Fruit fly (Drosophila melanogaster) whole organism, embryonic: ENCODE data around the gene Pp1alpha-96A.

Experiments used
- Adf1 ChIP-seq: fragments of 200-800 bp; sonication (Bioruptor generic); IDR thresholded peaks from 2 replicates; pipeline ENCODE4 v1.3.6; 2022; ENCODE audit warnings: missing biosample characterization, missing genetic modification characterization
- CG10274 ChIP-seq: fragments of 200-800 bp; sonication (Bioruptor generic); optimal IDR thresholded peaks from 3 replicates; lab custom pipeline; 2017; ENCODE audit warnings: missing biosample characterization, mild to moderate bottlenecking, missing genetic modification characterization
- CG12219 ChIP-seq: fragments of 200-800 bp; sonication (Bioruptor generic); optimal IDR thresholded peaks from 3 replicates; lab custom pipeline; 2018; ENCODE audit warnings: missing biosample characterization, mild to moderate bottlenecking, missing genetic modification characterization
- CG13894 ChIP-seq: fragments of 200-800 bp; sonication (Bioruptor generic); optimal IDR thresholded peaks from 3 replicates; lab custom pipeline; 2018; ENCODE audit warnings: missing biosample characterization, mild to moderate bottlenecking, missing genetic modification characterization, moderate library complexity
- CG14441 ChIP-seq: fragments of 200-800 bp; sonication (Bioruptor generic); IDR thresholded peaks from 2 replicates; pipeline ENCODE4 v1.3.6; 2022; ENCODE audit warnings: missing biosample characterization, missing genetic modification characterization
- CG15479 ChIP-seq: fragments of 200-800 bp; sonication (Bioruptor generic); optimal IDR thresholded peaks from 3 replicates; lab custom pipeline; 2019; ENCODE audit warnings: missing biosample characterization, mild to moderate bottlenecking, missing genetic modification characterization, moderate library complexity
- CG17802 ChIP-seq: fragments of 200-800 bp; sonication (Bioruptor generic); optimal IDR thresholded peaks from 2 replicates; lab custom pipeline; 2018; ENCODE audit warnings: missing biosample characterization, mild to moderate bottlenecking, missing genetic modification characterization, moderate library complexity
- CG17829 ChIP-seq: fragments of 200-800 bp; optimal IDR thresholded peaks from 2 replicates; lab custom pipeline; 2019; ENCODE audit warnings: missing biosample characterization, mild to moderate bottlenecking, missing genetic modification characterization, moderate library complexity
- CG1792 ChIP-seq: fragments of 200-800 bp; sonication (Bioruptor generic); optimal IDR thresholded peaks from 2 replicates; lab custom pipeline; 2016; ENCODE audit warnings: missing biosample characterization, missing genetic modification characterization
- CG1832 ChIP-seq: fragments of 200-800 bp; sonication (Bioruptor generic); optimal IDR thresholded peaks from 2 replicates; lab custom pipeline; 2017; ENCODE audit warnings: missing biosample characterization, mild to moderate bottlenecking, missing genetic modification characterization, inconsistent platforms
- CG18599 ChIP-seq: fragments of 200-800 bp; sonication (Bioruptor generic); optimal IDR thresholded peaks from 3 replicates; lab custom pipeline; 2017; ENCODE audit warnings: missing biosample characterization, missing genetic modification characterization, mild to moderate bottlenecking, moderate library complexity, missing genetic modification reagents
- CG18619 ChIP-seq: fragments of 200-800 bp; sonication (Bioruptor generic); optimal IDR thresholded peaks from 3 replicates; lab custom pipeline; 2017; ENCODE audit warnings: missing biosample characterization, mild to moderate bottlenecking, missing genetic modification characterization
- CG2678 ChIP-seq: fragments of 200-800 bp; sonication (Bioruptor generic); optimal IDR thresholded peaks from 3 replicates; lab custom pipeline; 2019; ENCODE audit warnings: missing biosample characterization, mild to moderate bottlenecking, missing genetic modification characterization, moderate library complexity
- CG30020 ChIP-seq: fragments of 200-800 bp; optimal IDR thresholded peaks from 2 replicates; lab custom pipeline; 2019; ENCODE audit warnings: missing biosample characterization, mild to moderate bottlenecking, missing genetic modification characterization, moderate library complexity
- CG3163 ChIP-seq: fragments of 200-800 bp; sonication (Bioruptor generic); optimal IDR thresholded peaks from 3 replicates; lab custom pipeline; 2016; ENCODE audit warnings: missing biosample characterization, missing genetic modification characterization
- CG5953 ChIP-seq: fragments of 200-800 bp; sonication (Bioruptor generic); IDR thresholded peaks from 2 replicates; pipeline ENCODE4 v1.3.6; 2022; ENCODE audit warnings: missing biosample characterization, missing genetic modification characterization
- CG8290 ChIP-seq, 3 experiments: fragments of 200-800 bp; sonication (Bioruptor generic); optimal IDR thresholded peaks; 2 replicates each; lab custom pipeline; 2016 to 2019; ENCODE audit warnings: missing biosample characterization in 3 of 3, missing genetic modification characterization in 3 of 3, mild to moderate bottlenecking in 2 of 3, moderate library complexity in 1 of 3
- CG9817 ChIP-seq: fragments of 200-800 bp; sonication (Bioruptor generic); optimal IDR thresholded peaks from 2 replicates; lab custom pipeline; 2018; ENCODE audit warnings: missing biosample characterization, mild to moderate bottlenecking, missing genetic modification characterization, moderate library complexity
- Ets65A ChIP-seq: fragments of 200-800 bp; sonication (Bioruptor generic); peaks from one replicate; lab custom pipeline; 2016; ENCODE audit warnings: missing biosample characterization, missing genetic modification characterization
- Hand ChIP-seq: fragments of 200-800 bp; sonication (Bioruptor generic); optimal IDR thresholded peaks from 2 replicates; lab custom pipeline; 2017; ENCODE audit warnings: mild to moderate bottlenecking, missing biosample characterization, missing genetic modification reagents, missing genetic modification characterization
- Hr78 ChIP-seq, 2 experiments: fragments of 200-800 bp in 1 of 2; fragments of >200 bp in 1 of 2; sonication (Bioruptor generic) in 1 of 2; optimal IDR thresholded peaks; 2 replicates each; lab custom pipeline; 2017 to 2019; ENCODE audit warnings: missing biosample characterization in 2 of 2, missing genetic modification characterization in 2 of 2, mild to moderate bottlenecking in 1 of 2, moderate library complexity in 1 of 2
- Jarid2 ChIP-seq: fragments of 200-800 bp; sonication (Bioruptor generic); optimal IDR thresholded peaks from 3 replicates; lab custom pipeline; 2017; ENCODE audit warnings: mild to moderate bottlenecking, missing biosample characterization, missing genetic modification reagents, missing genetic modification characterization
- Med ChIP-seq: fragments of 200-800 bp; sonication (Bioruptor generic); peaks from one replicate; lab custom pipeline; 2016; ENCODE audit warnings: missing biosample characterization, missing genetic modification characterization, mild to moderate bottlenecking, inconsistent platforms, moderate library complexity
- Meics ChIP-seq: fragments of 200-800 bp; sonication (Bioruptor generic); optimal IDR thresholded peaks from 2 replicates; lab custom pipeline; 2017; ENCODE audit warnings: missing biosample characterization, mild to moderate bottlenecking, missing genetic modification characterization
- Myb ChIP-seq: fragments of 200-800 bp; sonication (Bioruptor generic); optimal IDR thresholded peaks from 2 replicates; lab custom pipeline; 2016; ENCODE audit warnings: missing biosample characterization, missing genetic modification characterization
- Pdp1 ChIP-seq, 2 experiments: fragments of 200-800 bp; sonication (Bioruptor generic); optimal IDR thresholded peaks; 3 replicates each; lab custom pipeline; 2016; ENCODE audit warnings: missing biosample characterization in 2 of 2, missing genetic modification characterization in 2 of 2, mild to moderate bottlenecking in 1 of 2, moderate library complexity in 1 of 2
- Sry-δ ChIP-seq: fragments of 200-800 bp; sonication (Bioruptor generic); optimal IDR thresholded peaks from 2 replicates; lab custom pipeline; 2016; ENCODE audit warnings: missing biosample characterization, missing genetic modification characterization
- Tbp ChIP-seq: fragments of >200 bp; optimal IDR thresholded peaks from 2 replicates; lab custom pipeline; 2018; ENCODE audit warnings: missing biosample characterization, missing genetic modification characterization
- Trl ChIP-seq, 3 experiments: fragments of >200 bp in 2 of 3; fragments of 200-800 bp in 1 of 3; sonication (Bioruptor generic) in 1 of 3; optimal IDR thresholded peaks; 2 replicates in 1 of 3; 3 replicates in 2 of 3; lab custom pipeline; 2016 to 2017; ENCODE audit warnings: missing biosample characterization in 1 of 3, missing genetic modification characterization in 1 of 3
- aop ChIP-seq: fragments of 200-800 bp; sonication (Bioruptor generic); IDR thresholded peaks from 2 replicates; pipeline ENCODE4 v1.3.6; 2022; ENCODE audit warnings: missing biosample characterization, missing genetic modification characterization
- cad ChIP-seq: fragments of >200 bp; optimal IDR thresholded peaks from 2 replicates; lab custom pipeline; 2017; ENCODE audit warnings: missing biosample characterization, missing genetic modification characterization
- caup ChIP-seq: fragments of 200-800 bp; sonication (Bioruptor generic); optimal IDR thresholded peaks from 3 replicates; lab custom pipeline; 2017; ENCODE audit warnings: missing biosample characterization, mild to moderate bottlenecking, missing genetic modification characterization, moderate library complexity; ENCODE audit not compliant: severe bottlenecking
- ftz-f1 ChIP-seq: fragments of 200-800 bp; sonication (Bioruptor generic); optimal IDR thresholded peaks from 2 replicates; lab custom pipeline; 2016; ENCODE audit warnings: missing biosample characterization, missing genetic modification characterization
- gem ChIP-seq: fragments of 200-800 bp; sonication (Bioruptor generic); optimal IDR thresholded peaks from 2 replicates; lab custom pipeline; 2019; ENCODE audit warnings: missing biosample characterization, mild to moderate bottlenecking, missing genetic modification characterization, moderate library complexity
- grau ChIP-seq: fragments of 200-800 bp; optimal IDR thresholded peaks from 3 replicates; lab custom pipeline; 2019; ENCODE audit warnings: missing biosample characterization, mild to moderate bottlenecking, missing genetic modification characterization, moderate library complexity
- kah ChIP-seq: fragments of 200-800 bp; sonication (Bioruptor generic); optimal IDR thresholded peaks from 2 replicates; lab custom pipeline; 2018; ENCODE audit warnings: missing biosample characterization, mild to moderate bottlenecking, missing genetic modification characterization
- ken ChIP-seq: fragments of 200-800 bp; sonication (Bioruptor generic); IDR thresholded peaks from 3 replicates; pipeline ENCODE4 v1.3.6; 2022; ENCODE audit warnings: missing biosample characterization, missing genetic modification characterization
- lab ChIP-seq: fragments of 200-800 bp; sonication (Bioruptor generic); optimal IDR thresholded peaks from 3 replicates; lab custom pipeline; 2017; ENCODE audit warnings: missing biosample characterization, missing genetic modification characterization, mild to moderate bottlenecking, moderate library complexity, missing genetic modification reagents
- rib ChIP-seq: fragments of 200-800 bp; sonication (Bioruptor generic); IDR thresholded peaks from 2 replicates; pipeline ENCODE4 v1.3.6; 2022; ENCODE audit warnings: missing biosample characterization, missing genetic modification characterization
- sens ChIP-seq: fragments of 200-800 bp; sonication (Bioruptor generic); peaks from one replicate; lab custom pipeline; 2016; ENCODE audit warnings: missing biosample characterization, missing genetic modification characterization
- seq ChIP-seq: fragments of 200-800 bp; sonication (Bioruptor generic); IDR thresholded peaks from 2 replicates; pipeline ENCODE4 v1.3.6; 2022; ENCODE audit warnings: missing biosample characterization, missing genetic modification characterization
- sim ChIP-seq: fragments of 200-800 bp; sonication (Bioruptor generic); IDR thresholded peaks from 2 replicates; pipeline ENCODE4 v1.3.6; 2022; ENCODE audit warnings: missing biosample characterization, missing genetic modification characterization
- sug ChIP-seq: fragments of 200-800 bp; optimal IDR thresholded peaks from 2 replicates; lab custom pipeline; 2019; ENCODE audit warnings: missing biosample characterization, mild to moderate bottlenecking, missing genetic modification characterization, moderate library complexity
- tin ChIP-seq: fragments of 200-800 bp; sonication (Bioruptor generic); optimal IDR thresholded peaks from 3 replicates; lab custom pipeline; 2016; ENCODE audit warnings: missing biosample characterization, missing genetic modification characterization
- ttk ChIP-seq: fragments of 200-800 bp; sonication (Bioruptor generic); IDR thresholded peaks from 2 replicates; pipeline ENCODE4 v2.1.2; 2022; ENCODE audit warnings: missing biosample characterization, missing genetic modification characterization
- tup ChIP-seq: fragments of 200-800 bp; sonication (Bioruptor generic); optimal IDR thresholded peaks from 2 replicates; lab custom pipeline; 2016; ENCODE audit warnings: missing biosample characterization, mild to moderate bottlenecking, missing genetic modification characterization, moderate library complexity
- zfh2 ChIP-seq: fragments of 200-800 bp; sonication (Bioruptor generic); optimal IDR thresholded peaks from 2 replicates; lab custom pipeline; 2016; ENCODE audit warnings: missing biosample characterization, missing genetic modification characterization

Gene Pp1alpha-96A

DNA sequence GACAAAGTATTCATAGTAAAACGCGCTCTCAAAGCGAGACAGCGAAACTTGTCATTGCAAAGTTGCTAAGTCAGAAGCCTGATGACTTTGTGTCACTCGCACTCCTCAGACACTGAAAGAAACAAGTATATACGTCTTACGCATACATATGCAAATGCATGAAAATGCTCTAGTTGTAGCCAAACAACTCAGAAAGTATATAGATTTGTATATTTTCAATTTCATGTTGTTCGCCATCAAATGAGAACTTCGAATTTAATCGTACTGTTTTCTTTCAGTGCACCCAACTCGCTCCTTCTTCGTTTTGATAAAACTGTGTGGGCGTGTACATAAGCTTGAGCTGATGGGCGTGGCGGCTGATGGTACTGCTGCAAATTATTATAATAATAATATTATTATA is 37.0 kb upstream of the Pp1alpha-96A start:
- no peak for TF ChIP-seq zfh2 (GFP tag; lab: Kevin White, UChicago)
- no peak for TF ChIP-seq CG5953 (GFP tag; lab: Robert Waterston, UW)
- no peak for TF ChIP-seq CG9817 (tag; lab: Kevin White, UChicago)
- peak; percentile 15 for TF ChIP-seq lab (GFP tag; lab: Kevin White, UChicago)
- no peak for TF ChIP-seq CG18619 (GFP tag; lab: Kevin White, UChicago)
- TF ChIP-seq tup (GFP tag; lab: Kevin White, UChicago): no peak
- no peak for TF ChIP-seq CG12219 (GFP tag; lab: Kevin White, UChicago)
- no peak for TF ChIP-seq caup (GFP tag; lab: Kevin White, UChicago)
- no peak for TF ChIP-seq ttk (GFP tag; lab: Robert Waterston, UW)
- no peak for TF ChIP-seq Hr78 (GFP tag; optimal IDR thresholded peaks at IDR 0.05; lab: Kevin White, UChicago)
- no peak for TF ChIP-seq cad (GFP tag; lab: Kevin White, UChicago)
- no peak for TF ChIP-seq tin (GFP tag; lab: Kevin White, UChicago)
- no peak for TF ChIP-seq CG30020 (tag; lab: Kevin White, UChicago)
- TF ChIP-seq CG10274: no peak
- no peak for TF ChIP-seq Sry-δ (GFP tag; lab: Kevin White, UChicago)
- TF ChIP-seq Tbp (GFP tag; lab: Kevin White, UChicago): no peak
- TF ChIP-seq aop (GFP tag; lab: Robert Waterston, UW): no peak
- no peak for TF ChIP-seq CG2678
- no peak for TF ChIP-seq CG15479 (GFP tag; lab: Kevin White, UChicago)
- no peak for TF ChIP-seq CG17829 (tag; lab: Kevin White, UChicago)
- no peak for TF ChIP-seq Myb (GFP tag; lab: Kevin White, UChicago)
- TF ChIP-seq CG13894 (tag; lab: Kevin White, UChicago): no peak
- TF ChIP-seq CG18599 (GFP tag; lab: Kevin White, UChicago): peak; percentile 52
- TF ChIP-seq Med (GFP tag; lab: Kevin White, UChicago): peak; percentile 79
- no peak for TF ChIP-seq CG1832 (GFP tag; lab: Kevin White, UChicago)
- TF ChIP-seq CG14441 (GFP tag; lab: Robert Waterston, UW): no peak
- TF ChIP-seq ftz-f1 (GFP tag; lab: Kevin White, UChicago): no peak
- no peak for TF ChIP-seq ken (GFP tag; lab: Robert Waterston, UW)
- peak; percentile 26 for TF ChIP-seq gem (tag; lab: Kevin White, UChicago)
- TF ChIP-seq grau (tag; lab: Kevin White, UChicago): peak; percentile 3
- peak; percentile 60 for TF ChIP-seq sens (GFP tag; lab: Kevin White, UChicago)
- TF ChIP-seq sug (tag; lab: Kevin White, UChicago): no peak

DNA sequence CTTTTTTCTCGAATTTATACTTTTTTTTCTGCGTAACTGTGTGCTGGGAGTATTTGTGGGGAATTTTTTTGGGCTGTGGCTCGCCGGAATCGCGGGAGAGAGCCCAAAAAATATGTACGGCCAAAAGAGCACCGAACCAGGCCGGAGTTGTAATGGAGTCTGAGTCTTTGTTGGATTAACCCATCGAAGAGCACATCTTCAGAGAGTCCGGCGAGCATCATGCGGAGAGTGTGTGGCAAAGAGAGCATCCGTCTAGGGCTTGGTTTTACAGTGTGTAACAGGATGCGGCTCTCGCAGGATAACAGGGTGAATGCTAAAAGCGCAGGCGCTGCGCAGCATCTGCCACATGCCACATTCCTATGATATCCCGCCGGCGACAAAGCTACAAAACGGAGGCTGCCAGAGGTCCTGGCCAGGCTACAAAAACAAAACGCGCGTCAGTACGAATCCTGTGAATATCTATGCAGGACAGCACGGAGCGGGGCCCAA is 33.0 kb upstream of the Pp1alpha-96A start, which contains the start of gene nAChRalpha2:
TSS of gene nAChRalpha2 (plus strand) at position 439 of the 489 bp plus-strand sequence.
- TF ChIP-seq Jarid2 (GFP tag; lab: Kevin White, UChicago) (no peak), CG1792 (GFP tag; lab: Kevin White, UChicago) (no peak), Hand (GFP tag; lab: Kevin White, UChicago) (peak; percentile 33), CG18619 (GFP tag; lab: Kevin White, UChicago) (no peak), CG17802 (no peak), sim (GFP tag; lab: Robert Waterston, UW) (no peak), Meics (GFP tag; lab: Kevin White, UChicago) (no peak), Adf1 (no peak; the same call in 1 of the 2 replicates), Ets65A (GFP tag; lab: Kevin White, UChicago) (peak; percentile 39), rib (no peak), CG30020 (tag; lab: Kevin White, UChicago) (no peak), seq (GFP tag; lab: Robert Waterston, UW) (peak; percentile 23; the same call in 1 of the 2 replicates), kah (GFP tag; lab: Kevin White, UChicago) (no peak), CG8290 (GFP tag; optimal IDR thresholded peaks at IDR 0.05; lab: Kevin White, UChicago) (no peak), CG8290 (tag; optimal IDR thresholded peaks at IDR 0.05; lab: Kevin White, UChicago) (no peak), CG3163 (GFP tag; lab: Kevin White, UChicago) (peak; percentile 71), Trl (optimal IDR thresholded peaks at IDR 0.05; lab: Kevin White, UChicago) (peak; percentile 47 to 72), Trl (GFP tag; optimal IDR thresholded peaks at IDR 0.05; lab: Kevin White, UChicago) (no peak), Pdp1 (GFP tag; optimal IDR thresholded peaks at IDR 0.05; lab: Kevin White, UChicago) (no peak)
